Fruit fly (Drosophila melanogaster): Measurements from ENCODE around the gene CG15822.

CG15822 gene

DNA sequence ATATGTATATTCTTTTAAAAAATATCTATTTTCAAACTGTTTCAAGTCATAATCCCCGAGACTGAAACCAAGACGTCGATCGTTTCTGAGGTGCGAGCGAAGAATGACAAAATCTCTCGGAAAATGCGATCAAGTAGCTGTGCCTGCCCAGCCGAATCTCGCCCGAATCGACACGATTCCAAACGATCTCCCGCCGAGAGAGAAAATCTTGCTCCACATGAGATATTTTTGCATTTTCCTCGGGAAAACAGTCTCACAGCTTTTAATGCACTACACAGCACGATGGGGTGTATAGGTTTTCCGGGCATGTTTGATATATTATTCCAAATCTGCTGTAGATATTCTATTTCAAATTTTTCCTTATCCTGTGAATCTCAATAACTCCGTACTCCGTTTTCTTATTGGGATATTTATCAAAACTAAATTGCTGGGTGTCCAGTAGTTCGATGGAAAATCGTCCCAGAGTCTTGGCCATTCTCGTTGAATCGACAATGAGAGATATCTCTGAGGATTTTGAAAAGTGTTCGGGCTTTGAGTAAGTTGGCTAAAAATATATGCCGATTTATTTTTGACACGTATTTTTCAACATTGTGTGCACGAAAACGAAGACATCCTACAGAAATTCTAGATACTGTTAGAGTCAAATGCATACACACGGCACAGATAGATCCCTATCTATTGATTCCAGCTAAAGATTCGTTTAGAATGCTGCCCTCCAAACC lies 48.0 kb downstream of the CG15822 start, which contains the start of gene sls:
TSS of gene sls (minus strand) at position 88 of the 722 bp plus-strand sequence.
- TF ChIP-seq sisA (GFP tag; IDR thresholded peaks at IDR 0.05) (peak; percentile 87), CG30020 (tag; optimal IDR thresholded peaks at IDR 0.05) (no peak), Hey (tag; optimal IDR thresholded peaks at IDR 0.05) (peak; percentile 57), Max (GFP tag; optimal IDR thresholded peaks at IDR 0.05) (peak; percentile 21), Atf6 (GFP tag; IDR thresholded peaks at IDR 0.05) (peak; percentile 92), tin (GFP tag; optimal IDR thresholded peaks at IDR 0.05) (peak; percentile 64), Oaz (GFP tag; IDR thresholded peaks at IDR 0.05) (peak; percentile 72), Sry-δ (GFP tag; optimal IDR thresholded peaks at IDR 0.05) (peak; percentile 34), gsb-n (tag; optimal IDR thresholded peaks at IDR 0.05) (peak; percentile 82), CG11695 (GFP tag; IDR thresholded peaks at IDR 0.05) (peak; percentile 85), CG18011 (GFP tag; optimal IDR thresholded peaks at IDR 0.05) (peak; percentile 65), dan (GFP tag; IDR thresholded peaks at IDR 0.05) (peak; percentile 66; the same call in 1 of the 2 replicates), Opbp (GFP tag; IDR thresholded peaks at IDR 0.05; ENCODE audit: partially characterized antibody) (no peak), CG12299 (tag; optimal IDR thresholded peaks at IDR 0.05) (peak; percentile 83), h (optimal IDR thresholded peaks at IDR 0.05) (no peak), CG14965 (GFP tag; optimal IDR thresholded peaks at IDR 0.05; ENCODE audit: borderline replicate concordance) (peak; percentile 41), CG5180 (GFP tag; optimal IDR thresholded peaks at IDR 0.05) (peak; percentile 66), CG10654 (GFP tag; optimal IDR thresholded peaks at IDR 0.05) (peak; percentile 69), chm (GFP tag; IDR thresholded peaks at IDR 0.05) (peak; percentile 94), CG4424 (GFP tag; optimal IDR thresholded peaks at IDR 0.05) (peak; percentile 87), CG12104 (GFP tag; optimal IDR thresholded peaks at IDR 0.05) (peak; percentile 83), Ets65A (GFP tag) (peak; percentile 99), Gsc (GFP tag; IDR thresholded peaks at IDR 0.05) (peak; percentile 75), odd (GFP tag; optimal IDR thresholded peaks at IDR 0.05) (peak; percentile 82), twi (tag; optimal IDR thresholded peaks at IDR 0.05) (peak; percentile 88), CG8924 (tag; optimal IDR thresholded peaks at IDR 0.05) (peak; percentile 94), vnd (GFP tag; IDR thresholded peaks at IDR 0.05; ENCODE audit: partially characterized antibody) (no peak), Dbx (GFP tag; IDR thresholded peaks at IDR 0.05) (peak; percentile 90), sd (tag; optimal IDR thresholded peaks at IDR 0.05) (peak; percentile 46), bigmax (GFP tag; optimal IDR thresholded peaks at IDR 0.05) (no peak), CG7987 (GFP tag; optimal IDR thresholded peaks at IDR 0.05) (peak; percentile 61), ssp (GFP tag; IDR thresholded peaks at IDR 0.05) (peak; percentile 76), CG3838 (GFP tag; optimal IDR thresholded peaks at IDR 0.05) (peak; percentile 75), en (GFP tag; optimal IDR thresholded peaks at IDR 0.05) (peak; percentile 67), seq (GFP tag; IDR thresholded peaks at IDR 0.05) (peak; percentile 89), CG42726 (GFP tag; IDR thresholded peaks at IDR 0.05; ENCODE audit: partially characterized antibody) (no peak), Chrac-16 (GFP tag; optimal IDR thresholded peaks at IDR 0.05) (peak; percentile 89), CG2712 (tag; optimal IDR thresholded peaks at IDR 0.05) (peak; percentile 91), gem (tag; optimal IDR thresholded peaks at IDR 0.05) (peak; percentile 94), CkIIα-i1 (GFP tag; IDR thresholded peaks at IDR 0.05) (peak; percentile 19; the same call in 1 of the 2 replicates), crc (GFP tag; optimal IDR thresholded peaks at IDR 0.05) (peak; percentile 42), CG13624 (GFP tag; optimal IDR thresholded peaks at IDR 0.05) (peak; percentile 95), CG8359 (GFP tag; optimal IDR thresholded peaks at IDR 0.05; ENCODE audit: borderline replicate concordance) (peak; percentile 28), Atf-2 (GFP tag; optimal IDR thresholded peaks at IDR 0.05) (peak; percentile 92), CG31441 (GFP tag; IDR thresholded peaks at IDR 0.05) (peak; percentile 87), CG18476 (GFP tag; optimal IDR thresholded peaks at IDR 0.05) (peak; percentile 55), HLHmδ (GFP tag; optimal IDR thresholded peaks at IDR 0.05) (no peak), CG4707 (GFP tag; optimal IDR thresholded peaks at IDR 0.05) (peak; percentile 85), onecut (GFP tag; IDR thresholded peaks at IDR 0.05) (peak; percentile 77), CG8478 (optimal IDR thresholded peaks at IDR 0.05) (no peak), Taf1 (GFP tag; IDR thresholded peaks at IDR 0.05) (peak; percentile 82)

Data from whole organism, embryonic.